Fruit fly (Drosophila melanogaster) whole organism, embryonic: ENCODE data around the gene CG18563.

Experiments
- B-H1 ChIP-seq: fragments of 200-800 bp; sonication (Bioruptor generic); IDR thresholded peaks from 3 replicates; pipeline ENCODE4 v1.3.6; 2022; ENCODE audit warnings: missing biosample characterization, missing genetic modification characterization
- CG10209 ChIP-seq: fragments of 200-800 bp; sonication (Bioruptor generic); optimal IDR thresholded peaks from 3 replicates; lab custom pipeline; 2017; ENCODE audit warnings: missing biosample characterization, mild to moderate bottlenecking, missing genetic modification characterization, missing genetic modification reagents
- CG10366 ChIP-seq: fragments of 200-800 bp; sonication (Bioruptor generic); IDR thresholded peaks from 2 replicates; pipeline ENCODE4 v1.3.6; 2022; ENCODE audit warnings: missing biosample characterization, missing genetic modification characterization
- CG11504 ChIP-seq: fragments of 200-800 bp; sonication (Bioruptor generic); optimal IDR thresholded peaks from 3 replicates; lab custom pipeline; 2019; ENCODE audit warnings: missing biosample characterization, mild to moderate bottlenecking, missing genetic modification characterization, moderate library complexity
- CG11560 ChIP-seq: fragments of 200-800 bp; sonication (Bioruptor generic); IDR thresholded peaks from 3 replicates; pipeline ENCODE4 v1.3.6; 2022; ENCODE audit warnings: missing biosample characterization, missing genetic modification characterization
- CG11696 ChIP-seq: fragments of 200-800 bp; sonication (Bioruptor generic); IDR thresholded peaks from 2 replicates; pipeline ENCODE4 v1.3.6; 2022; ENCODE audit warnings: missing biosample characterization, missing genetic modification characterization
- CG1233 ChIP-seq: fragments of 200-800 bp; sonication (Bioruptor generic); optimal IDR thresholded peaks from 4 replicates; lab custom pipeline; 2018; ENCODE audit warnings: missing biosample characterization, mild to moderate bottlenecking, missing genetic modification characterization
- CG13287 ChIP-seq: fragments of 200-800 bp; sonication (Bioruptor generic); IDR thresholded peaks from 2 replicates; pipeline ENCODE4 v1.3.6; 2022; ENCODE audit warnings: missing biosample characterization, missing genetic modification characterization; ENCODE audit not compliant: partially characterized antibody
- CG13296 ChIP-seq: fragments of 200-800 bp; sonication (Bioruptor generic); optimal IDR thresholded peaks from 3 replicates; lab custom pipeline; 2018; ENCODE audit warnings: missing biosample characterization, mild to moderate bottlenecking, missing genetic modification characterization
- CG13894 ChIP-seq: fragments of 200-800 bp; sonication (Bioruptor generic); optimal IDR thresholded peaks from 3 replicates; lab custom pipeline; 2018; ENCODE audit warnings: missing biosample characterization, mild to moderate bottlenecking, missing genetic modification characterization, moderate library complexity
- CG14441 ChIP-seq: fragments of 200-800 bp; sonication (Bioruptor generic); IDR thresholded peaks from 2 replicates; pipeline ENCODE4 v1.3.6; 2022; ENCODE audit warnings: missing biosample characterization, missing genetic modification characterization
- CG1602 ChIP-seq: fragments of 200-800 bp; sonication (Bioruptor generic); optimal IDR thresholded peaks from 3 replicates; lab custom pipeline; 2016; ENCODE audit warnings: missing biosample characterization, missing genetic modification characterization
- CG17328 ChIP-seq: fragments of 200-800 bp; sonication (Bioruptor generic); IDR thresholded peaks from 2 replicates; pipeline ENCODE4 v1.3.6; 2022; ENCODE audit warnings: missing biosample characterization, missing genetic modification characterization
- CG17385 ChIP-seq: fragments of 200-800 bp; sonication (Bioruptor generic); optimal IDR thresholded peaks from 3 replicates; lab custom pipeline; 2018; ENCODE audit warnings: missing biosample characterization, mild to moderate bottlenecking, missing genetic modification characterization
- CG17568 ChIP-seq: fragments of 200-800 bp; sonication (Bioruptor generic); optimal IDR thresholded peaks from 2 replicates; lab custom pipeline; 2018; ENCODE audit warnings: missing biosample characterization, mild to moderate bottlenecking, missing genetic modification characterization, moderate library complexity
- CG1792 ChIP-seq: fragments of 200-800 bp; sonication (Bioruptor generic); optimal IDR thresholded peaks from 2 replicates; lab custom pipeline; 2016; ENCODE audit warnings: missing biosample characterization, missing genetic modification characterization
- CG18619 ChIP-seq: fragments of 200-800 bp; sonication (Bioruptor generic); optimal IDR thresholded peaks from 3 replicates; lab custom pipeline; 2017; ENCODE audit warnings: missing biosample characterization, mild to moderate bottlenecking, missing genetic modification characterization
- CG2116 ChIP-seq: fragments of 200-800 bp; sonication (Bioruptor generic); optimal IDR thresholded peaks from 3 replicates; lab custom pipeline; 2018; ENCODE audit warnings: missing biosample characterization, mild to moderate bottlenecking, missing genetic modification characterization
- CG30403 ChIP-seq: fragments of 200-800 bp; sonication (Bioruptor generic); optimal IDR thresholded peaks from 3 replicates; lab custom pipeline; 2016; ENCODE audit warnings: missing biosample characterization, missing genetic modification characterization
- CG31365 ChIP-seq: fragments of 200-800 bp; sonication (Bioruptor generic); optimal IDR thresholded peaks from 2 replicates; lab custom pipeline; 2018; ENCODE audit warnings: missing biosample characterization, mild to moderate bottlenecking, missing genetic modification characterization
- CG33213 ChIP-seq: fragments of 200-800 bp; sonication (Bioruptor generic); optimal IDR thresholded peaks from 3 replicates; lab custom pipeline; 2016; ENCODE audit warnings: missing biosample characterization, missing genetic modification characterization
- CG34376 ChIP-seq: fragments of 200-800 bp; sonication (Bioruptor generic); optimal IDR thresholded peaks from 2 replicates; lab custom pipeline; 2018; ENCODE audit warnings: missing biosample characterization, mild to moderate bottlenecking, missing genetic modification characterization
- CG3838 ChIP-seq: fragments of 200-800 bp; sonication (Bioruptor generic); optimal IDR thresholded peaks from 3 replicates; lab custom pipeline; 2016; ENCODE audit warnings: missing biosample characterization, missing genetic modification characterization
- CG7987 ChIP-seq: fragments of 200-800 bp; sonication (Bioruptor generic); optimal IDR thresholded peaks from 2 replicates; lab custom pipeline; 2018; ENCODE audit warnings: missing biosample characterization, mild to moderate bottlenecking, missing genetic modification characterization, moderate library complexity
- CG8281 ChIP-seq: fragments of 200-800 bp; sonication (Bioruptor generic); optimal IDR thresholded peaks from 2 replicates; lab custom pipeline; 2018; ENCODE audit warnings: missing biosample characterization, mild to moderate bottlenecking, missing genetic modification characterization, moderate library complexity
- CG8924 ChIP-seq: fragments of 200-800 bp; optimal IDR thresholded peaks from 3 replicates; lab custom pipeline; 2019; ENCODE audit warnings: missing biosample characterization, mild to moderate bottlenecking, missing genetic modification characterization, moderate library complexity
- CG9876 ChIP-seq: fragments of 200-800 bp; sonication (Bioruptor generic); optimal IDR thresholded peaks from 2 replicates; lab custom pipeline; 2016; ENCODE audit warnings: missing biosample characterization, missing genetic modification characterization
- Dip2 ChIP-seq: fragments of 200-800 bp; sonication (Bioruptor generic); IDR thresholded peaks from 2 replicates; pipeline ENCODE4 v1.3.6; 2022; ENCODE audit warnings: missing biosample characterization, missing genetic modification characterization
- Doc3 ChIP-seq: fragments of 200-800 bp; sonication (Bioruptor generic); IDR thresholded peaks from 3 replicates; pipeline ENCODE4 v1.3.6; 2022; ENCODE audit warnings: missing biosample characterization, missing genetic modification characterization; ENCODE audit not compliant: partially characterized antibody
- Med ChIP-seq: fragments of 200-800 bp; sonication (Bioruptor generic); peaks from one replicate; lab custom pipeline; 2016; ENCODE audit warnings: missing biosample characterization, missing genetic modification characterization, mild to moderate bottlenecking, inconsistent platforms, moderate library complexity
- Nf-YC ChIP-seq: fragments of 200-800 bp; optimal IDR thresholded peaks from 3 replicates; lab custom pipeline; 2019; ENCODE audit warnings: missing biosample characterization, mild to moderate bottlenecking, missing genetic modification characterization, moderate library complexity
- PHDP ChIP-seq: fragments of 200-800 bp; sonication (Bioruptor generic); optimal IDR thresholded peaks from 3 replicates; lab custom pipeline; 2018; ENCODE audit warnings: missing biosample characterization, mild to moderate bottlenecking, missing genetic modification characterization, moderate library complexity
- Ptx1 ChIP-seq: fragments of 200-800 bp; sonication (Bioruptor generic); IDR thresholded peaks from 2 replicates; pipeline ENCODE4 v1.3.6; 2022; ENCODE audit warnings: missing biosample characterization, missing genetic modification characterization
- Ravus ChIP-seq: fragments of 200-800 bp; sonication (Bioruptor generic); IDR thresholded peaks from 2 replicates; pipeline ENCODE4 v1.3.6; 2022; ENCODE audit warnings: missing biosample characterization, missing genetic modification characterization
- Side ChIP-seq: fragments of 200-800 bp; sonication (Bioruptor generic); optimal IDR thresholded peaks from 2 replicates; lab custom pipeline; 2016; ENCODE audit warnings: missing biosample characterization, missing genetic modification characterization
- Taf1 ChIP-seq: fragments of 200-800 bp; sonication (Bioruptor generic); IDR thresholded peaks from 2 replicates; pipeline ENCODE4 v1.3.6; 2022; ENCODE audit warnings: missing biosample characterization, missing genetic modification characterization
- Xbp1 ChIP-seq: fragments of 200-800 bp; sonication (Bioruptor generic); optimal IDR thresholded peaks from 3 replicates; lab custom pipeline; 2016; ENCODE audit warnings: missing biosample characterization, mild to moderate bottlenecking, missing genetic modification characterization
- abd-A ChIP-seq: fragments of 200-800 bp; sonication (Bioruptor generic); optimal IDR thresholded peaks from 3 replicates; lab custom pipeline; 2019; ENCODE audit warnings: missing biosample characterization, mild to moderate bottlenecking, missing genetic modification characterization, moderate library complexity
- ac ChIP-seq: fragments of 200-800 bp; sonication (Bioruptor generic); optimal IDR thresholded peaks from 3 replicates; lab custom pipeline; 2017; ENCODE audit warnings: missing biosample characterization, mild to moderate bottlenecking, missing genetic modification characterization
- bcd ChIP-seq: fragments of 200-800 bp; sonication (Bioruptor generic); optimal IDR thresholded peaks from 2 replicates; lab custom pipeline; 2017; ENCODE audit warnings: missing biosample characterization, mild to moderate bottlenecking, missing genetic modification characterization
- disco-r ChIP-seq: fragments of 200-800 bp; sonication (Bioruptor generic); optimal IDR thresholded peaks from 2 replicates; lab custom pipeline; 2016; ENCODE audit warnings: missing biosample characterization, missing genetic modification characterization
- gem ChIP-seq: fragments of 200-800 bp; sonication (Bioruptor generic); optimal IDR thresholded peaks from 2 replicates; lab custom pipeline; 2019; ENCODE audit warnings: missing biosample characterization, mild to moderate bottlenecking, missing genetic modification characterization, moderate library complexity
- phol ChIP-seq: fragments of 200-800 bp; sonication (Bioruptor generic); optimal IDR thresholded peaks from 3 replicates; lab custom pipeline; 2018; ENCODE audit warnings: missing biosample characterization, mild to moderate bottlenecking, missing genetic modification characterization, moderate library complexity
- pros ChIP-seq: fragments of 200-800 bp; sonication (Bioruptor generic); optimal IDR thresholded peaks from 3 replicates; lab custom pipeline; 2019; ENCODE audit warnings: missing biosample characterization, mild to moderate bottlenecking, missing genetic modification characterization, moderate library complexity
- psq ChIP-seq: fragments of 200-800 bp; sonication (Bioruptor generic); optimal IDR thresholded peaks from 2 replicates; lab custom pipeline; 2017; ENCODE audit warnings: missing biosample characterization, missing genetic modification characterization
- ranshi ChIP-seq: fragments of 200-800 bp; sonication (Bioruptor generic); IDR thresholded peaks from 2 replicates; pipeline ENCODE4 v1.3.6; 2022; ENCODE audit warnings: missing biosample characterization, missing genetic modification characterization
- run ChIP-seq: fragments of 200-800 bp; sonication (Bioruptor generic); optimal IDR thresholded peaks from 3 replicates; lab custom pipeline; 2018; ENCODE audit warnings: missing biosample characterization, mild to moderate bottlenecking, missing genetic modification characterization
- seq ChIP-seq: fragments of 200-800 bp; sonication (Bioruptor generic); IDR thresholded peaks from 2 replicates; pipeline ENCODE4 v1.3.6; 2022; ENCODE audit warnings: missing biosample characterization, missing genetic modification characterization
- sqz ChIP-seq: fragments of 200-800 bp; sonication (Bioruptor generic); optimal IDR thresholded peaks from 3 replicates; lab custom pipeline; 2018; ENCODE audit warnings: missing biosample characterization, mild to moderate bottlenecking, missing genetic modification characterization
- tio ChIP-seq: fragments of 200-800 bp; sonication (Bioruptor generic); optimal IDR thresholded peaks from 2 replicates; lab custom pipeline; 2017; ENCODE audit warnings: missing biosample characterization, missing genetic modification characterization, inconsistent platforms
- zf30C ChIP-seq: fragments of 200-800 bp; sonication (Bioruptor generic); optimal IDR thresholded peaks from 3 replicates; lab custom pipeline; 2018; ENCODE audit warnings: missing biosample characterization, mild to moderate bottlenecking, missing genetic modification characterization
- zfh1 ChIP-seq: fragments of 200-800 bp; sonication (Bioruptor generic); IDR thresholded peaks from 3 replicates; pipeline ENCODE4 v1.3.6; 2022; ENCODE audit warnings: missing biosample characterization, missing genetic modification characterization

The CG18563 gene

dm6 chr2L:17427929-17428456, 29.9 kb downstream of the CG18563 start (continued):
- TF ChIP-seq Xbp1 (GFP tag; lab: Kevin White, UChicago) (no peak), CG17385 (GFP tag; lab: Kevin White, UChicago) (no peak), tio (GFP tag; lab: Kevin White, UChicago) (no peak), phol (tag; lab: Kevin White, UChicago) (no peak), Doc3 (no peak), zf30C (GFP tag; lab: Kevin White, UChicago) (no peak), CG1602 (GFP tag; lab: Kevin White, UChicago) (no peak), CG2116 (GFP tag; lab: Kevin White, UChicago) (no peak), CG13287 (GFP tag; lab: Robert Waterston, UW) (peak; percentile 44; the same call in 1 of the 2 replicates), CG17568 (GFP tag; lab: Kevin White, UChicago) (no peak), CG8281 (tag; lab: Kevin White, UChicago) (no peak), Ravus (no peak), Side (GFP tag; lab: Kevin White, UChicago) (no peak), CG13894 (tag; lab: Kevin White, UChicago) (no peak), ranshi (GFP tag; lab: Robert Waterston, UW) (no peak; the same call in 1 of the 2 replicates), CG31365 (tag; lab: Kevin White, UChicago) (no peak), psq (GFP tag; lab: Kevin White, UChicago) (no peak), CG7987 (peak; percentile 19), ac (GFP tag; lab: Kevin White, UChicago) (no peak), CG8924 (tag; lab: Kevin White, UChicago) (peak; percentile 33), CG3838 (no peak), CG11560 (tag; lab: Robert Waterston, UW) (no peak), zfh1 (GFP tag; lab: Robert Waterston, UW) (no peak), CG34376 (GFP tag; lab: Kevin White, UChicago) (no peak), disco-r (no peak), CG11696 (GFP tag; lab: Robert Waterston, UW) (no peak), CG1233 (GFP tag; lab: Kevin White, UChicago) (no peak), pros (GFP tag; lab: Kevin White, UChicago) (no peak), sqz (GFP tag; lab: Kevin White, UChicago) (no peak), Dip2 (GFP tag; lab: Robert Waterston, UW) (no peak), abd-A (peak; percentile 46), CG9876 (GFP tag; lab: Kevin White, UChicago) (no peak), CG33213 (GFP tag; lab: Kevin White, UChicago) (no peak)

dm6 chr2L:17427187-17427586, 30.7 kb downstream of the CG18563 start:
- TF ChIP-seq CG13296 (GFP tag; lab: Kevin White, UChicago): no peak
- TF ChIP-seq CG14441 (GFP tag; lab: Robert Waterston, UW): peak; percentile 29; the same call in 1 of the 2 replicates
- TF ChIP-seq CG30403 (GFP tag; lab: Kevin White, UChicago): peak; percentile 11
- TF ChIP-seq CG1792: no peak
- peak; percentile 16 for TF ChIP-seq gem
- TF ChIP-seq CG10209 (GFP tag; lab: Kevin White, UChicago): no peak
- no peak for TF ChIP-seq PHDP
- TF ChIP-seq CG11504: peak; percentile 15
- TF ChIP-seq CG17328 (GFP tag; lab: Robert Waterston, UW): peak; percentile 16; the same call in 1 of the 2 replicates
- no peak for TF ChIP-seq run (tag; lab: Kevin White, UChicago)
- no peak for TF ChIP-seq bcd (GFP tag; lab: Kevin White, UChicago)
- TF ChIP-seq CG10366 (GFP tag; lab: Robert Waterston, UW): no peak
- peak; percentile 44; the same call in 1 of the 2 replicates for TF ChIP-seq Ptx1 (GFP tag; lab: Robert Waterston, UW)
- no peak for TF ChIP-seq CG18619 (GFP tag; lab: Kevin White, UChicago)
- TF ChIP-seq Taf1: no peak
- TF ChIP-seq B-H1 (GFP tag; lab: Robert Waterston, UW): 0 out of 3 replicates have a peak, but pooled peaks have one; percentile 12
- TF ChIP-seq Nf-YC (tag; lab: Kevin White, UChicago): no peak
- peak; percentile 73 for TF ChIP-seq Med (GFP tag; lab: Kevin White, UChicago)
- no peak for TF ChIP-seq seq (GFP tag; lab: Robert Waterston, UW)
